Fruit fly (Drosophila melanogaster): Measurements from ENCODE around the gene PIG-H.

PIG-H gene

DNA sequence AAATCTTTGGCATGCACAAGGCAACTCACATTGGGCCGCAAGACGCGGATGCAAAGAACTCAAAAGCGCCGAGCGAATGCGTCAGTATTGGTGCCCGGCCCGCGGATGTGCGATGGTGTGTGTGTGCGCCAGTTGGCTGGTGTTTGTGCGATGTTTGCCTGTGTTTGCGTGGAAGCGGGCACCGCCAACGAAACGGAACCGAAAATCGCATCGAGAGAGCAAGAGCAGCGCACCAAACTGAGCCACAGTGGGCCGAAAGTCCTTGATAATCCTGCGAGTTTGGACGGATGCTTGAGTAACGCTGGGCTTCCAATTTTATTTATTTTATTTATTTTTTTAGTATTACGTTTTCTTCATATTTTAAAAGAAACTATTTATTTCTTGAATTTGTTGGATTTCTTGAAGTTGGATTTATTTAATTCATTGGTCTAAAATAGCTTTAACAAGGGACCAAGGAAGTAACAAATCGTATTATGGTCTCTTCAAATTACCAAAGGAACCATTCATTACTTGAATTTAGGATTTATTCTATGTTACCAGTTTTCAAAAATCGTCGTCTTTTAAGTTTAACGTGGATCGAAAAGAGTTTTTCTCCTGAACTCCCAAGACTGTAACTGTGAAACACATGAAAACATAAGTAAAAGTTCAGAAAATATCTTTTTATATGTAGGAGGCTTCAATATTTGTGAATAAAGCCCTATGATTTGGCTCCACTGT, 36.7 kb upstream of the PIG-H start (continued):
- TF ChIP-seq gsb-n (tag; optimal IDR thresholded peaks at IDR 0.05) (peak; percentile 29), CG15011 (GFP tag; optimal IDR thresholded peaks at IDR 0.05) (no peak), Atf6 (GFP tag; IDR thresholded peaks at IDR 0.05) (no peak), CG11695 (GFP tag; IDR thresholded peaks at IDR 0.05) (no peak), ranshi (GFP tag; IDR thresholded peaks at IDR 0.05) (no peak), Optix (GFP tag; IDR thresholded peaks at IDR 0.05) (0 out of 3 replicates have a peak, but pooled peaks have one; percentile 15), CG8765 (GFP tag; IDR thresholded peaks at IDR 0.05) (peak; percentile 59; the same call in 1 of the 2 replicates), Side (GFP tag; optimal IDR thresholded peaks at IDR 0.05) (no peak), Dfd (GFP tag; optimal IDR thresholded peaks at IDR 0.05) (no peak), psq (GFP tag; optimal IDR thresholded peaks at IDR 0.05) (no peak), NK7.1 (GFP tag; optimal IDR thresholded peaks at IDR 0.05) (no peak), CG9609 (GFP tag; optimal IDR thresholded peaks at IDR 0.05) (no peak), dmrt11E (tag; optimal IDR thresholded peaks at IDR 0.05) (peak; percentile 84), ase (GFP tag; IDR thresholded peaks at IDR 0.05) (peak; percentile 6; the same call in 1 of the 3 replicates), zfh1 (GFP tag; IDR thresholded peaks at IDR 0.05) (peak; percentile 57; the same call in 1 of the 3 replicates), Pdp1 (GFP tag; optimal IDR thresholded peaks at IDR 0.05) (no peak), CG7745 (tag; optimal IDR thresholded peaks at IDR 0.05) (no peak), CG18262 (tag; optimal IDR thresholded peaks at IDR 0.05) (peak; percentile 92), H15 (GFP tag; IDR thresholded peaks at IDR 0.05) (peak; percentile 49; the same call in 1 of the 3 replicates), CG9797 (GFP tag; optimal IDR thresholded peaks at IDR 0.05) (no peak), br (optimal IDR thresholded peaks at IDR 0.05) (no peak), CG12104 (GFP tag; optimal IDR thresholded peaks at IDR 0.05) (peak; percentile 40), CG10147 (GFP tag; optimal IDR thresholded peaks at IDR 0.05) (no peak), CG10959 (GFP tag; IDR thresholded peaks at IDR 0.05) (peak; percentile 37; the same call in 1 of the 2 replicates), CG8478 (optimal IDR thresholded peaks at IDR 0.05) (peak; percentile 72), Antp (GFP tag; optimal IDR thresholded peaks at IDR 0.05) (no peak), CG11723 (GFP tag; optimal IDR thresholded peaks at IDR 0.05) (peak; percentile 54), sr (GFP tag; IDR thresholded peaks at IDR 0.05) (0 out of 3 replicates have a peak, but pooled peaks have one; percentile 10), CG4730 (GFP tag; IDR thresholded peaks at IDR 0.05) (no peak), CG4424 (GFP tag; optimal IDR thresholded peaks at IDR 0.05) (peak; percentile 76), CG12299 (tag; optimal IDR thresholded peaks at IDR 0.05) (no peak), crol (GFP tag; IDR thresholded peaks at IDR 0.05) (no peak), Sry-β (GFP tag; optimal IDR thresholded peaks at IDR 0.05) (peak; percentile 13), Nf-YB (GFP tag; optimal IDR thresholded peaks at IDR 0.05) (peak; percentile 93), Six4 (GFP tag; optimal IDR thresholded peaks at IDR 0.05) (peak; percentile 34), CG1529 (GFP tag; optimal IDR thresholded peaks at IDR 0.05) (peak; percentile 55), sens (GFP tag) (peak; percentile 92), abd-A (tag; optimal IDR thresholded peaks at IDR 0.05) (no peak), Dad (GFP tag; optimal IDR thresholded peaks at IDR 0.05) (no peak), nmo (GFP tag; optimal IDR thresholded peaks at IDR 0.05) (peak; percentile 81), CrebB (tag; optimal IDR thresholded peaks at IDR 0.05) (no peak), CG7839 (tag; optimal IDR thresholded peaks at IDR 0.05) (peak; percentile 61), Ravus (GFP tag; IDR thresholded peaks at IDR 0.05) (no peak), HLHmδ (GFP tag; optimal IDR thresholded peaks at IDR 0.05) (no peak), Ptx1 (GFP tag; IDR thresholded peaks at IDR 0.05) (peak; percentile 56), E2f1 (GFP tag; IDR thresholded peaks at IDR 0.05) (0 out of 2 replicates have a peak, but pooled peaks have one; percentile 22), al (GFP tag; IDR thresholded peaks at IDR 0.05) (no peak), nau (GFP tag; optimal IDR thresholded peaks at IDR 0.05) (no peak), Sox100B (GFP tag; optimal IDR thresholded peaks at IDR 0.05) (peak; percentile 81), D (optimal IDR thresholded peaks at IDR 0.05) (no peak), D (GFP tag; optimal IDR thresholded peaks at IDR 0.05) (peak; percentile 85), Aef1 (GFP tag; IDR thresholded peaks at IDR 0.05) (no peak)

Data from whole organism, embryonic.